Worm (Caenorhabditis elegans): ENCODE measurements around the gene abu-9.

ce11 chrX:8307600-8307999 lies 14.3 kb upstream of the abu-9 start, which contains the start of gene R09F10.5:
- TF ChIP-seq nfya-1 (tag; optimal IDR thresholded peaks at IDR 0.05), result no peak
- no peak for TF ChIP-seq nhr-11 (tag; optimal IDR thresholded peaks at IDR 0.05)
- TF ChIP-seq hlh-30 (tag; optimal IDR thresholded peaks at IDR 0.05; ENCODE audit: insufficient read depth), result no peak
- no peak for TF ChIP-seq K09A11.1 (tag; optimal IDR thresholded peaks at IDR 0.05; ENCODE audit: insufficient read depth)
- no peak for TF ChIP-seq pat-9 (tag; optimal IDR thresholded peaks at IDR 0.05)
- no peak for TF ChIP-seq ceh-2 (tag; optimal IDR thresholded peaks at IDR 0.05)
- TF ChIP-seq pag-3 (tag; optimal IDR thresholded peaks at IDR 0.05; ENCODE audit: borderline replicate concordance), result no peak

Data from whole organism, late embryonic.